Worm (Caenorhabditis elegans) whole organism, late embryonic: ENCODE measurements around the gene trpp-6.

ENCODE experiments used
- C08G9.2 ChIP-seq: sonication (generic microtip); optimal IDR thresholded peaks from 2 replicates; lab custom pipeline; 2016; ENCODE audit warnings: mild to moderate bottlenecking, missing genetic modification characterization, moderate library complexity, missing compliant biosample characterization
- C38D4.7 ChIP-seq: fragments of 200-800 bp; sonication (Bioruptor generic); optimal IDR thresholded peaks from 2 replicates; lab custom pipeline; 2018; ENCODE audit warnings: mild to moderate bottlenecking, missing genetic modification characterization, moderate library complexity, missing compliant biosample characterization
- K09A11.1 ChIP-seq: sonication (generic microtip); optimal IDR thresholded peaks from 2 replicates; lab custom pipeline; 2017; ENCODE audit warnings: antibody characterized with exemption, mild to moderate bottlenecking, missing genetic modification characterization, missing compliant biosample characterization; ENCODE audit not compliant: insufficient read depth
- T23F11.4 ChIP-seq: fragments of 200-800 bp; sonication (Bioruptor generic); optimal IDR thresholded peaks from 2 replicates; lab custom pipeline; 2018; ENCODE audit warnings: mild to moderate bottlenecking, missing genetic modification characterization, missing compliant biosample characterization
- ahr-1 ChIP-seq: sonication (generic microtip); optimal IDR thresholded peaks from 2 replicates; lab custom pipeline; 2016; ENCODE audit warnings: missing genetic modification characterization, missing compliant biosample characterization
- ama-1 ChIP-seq: fragments of 150-350 bp; optimal IDR thresholded peaks from 2 replicates; lab custom pipeline; 2014
- ceh-14 ChIP-seq: sonication (generic microtip); optimal IDR thresholded peaks from 2 replicates; lab custom pipeline; 2016; ENCODE audit warnings: missing genotype, missing genetic modification characterization, missing compliant biosample characterization
- ceh-18 ChIP-seq: sonication (generic microtip); optimal IDR thresholded peaks from 2 replicates; lab custom pipeline; 2016; ENCODE audit warnings: missing genetic modification characterization, missing compliant biosample characterization
- ceh-19 ChIP-seq: fragments of 200-800 bp; sonication (Bioruptor generic); optimal IDR thresholded peaks from 2 replicates; lab custom pipeline; 2018; ENCODE audit warnings: mild to moderate bottlenecking, missing genetic modification characterization, missing compliant biosample characterization
- ceh-2 ChIP-seq: sonication (generic microtip); optimal IDR thresholded peaks from 2 replicates; lab custom pipeline; 2016; ENCODE audit warnings: missing genotype, missing genetic modification characterization, missing compliant biosample characterization
- ceh-30 ChIP-seq: fragments of 150-350 bp; optimal IDR thresholded peaks from 2 replicates; lab custom pipeline; 2014; ENCODE audit warnings: missing biosample characterization, missing genetic modification characterization
- ceh-31 ChIP-seq: sonication (generic microtip); optimal IDR thresholded peaks from 2 replicates; lab custom pipeline; 2016; ENCODE audit warnings: missing genetic modification characterization, missing compliant biosample characterization
- ceh-34 ChIP-seq: sonication (generic microtip); optimal IDR thresholded peaks from 2 replicates; lab custom pipeline; 2016; ENCODE audit warnings: mild to moderate bottlenecking, missing genetic modification characterization, missing compliant biosample characterization
- ceh-45 ChIP-seq: fragments of 200-800 bp; sonication (Bioruptor generic); IDR thresholded peaks from 2 replicates; pipeline ENCODE4 v1.3.6; 2022; ENCODE audit warnings: missing genetic modification reagents, missing genetic modification characterization, missing compliant biosample characterization
- ceh-9 ChIP-seq: sonication (generic microtip); optimal IDR thresholded peaks from 2 replicates; lab custom pipeline; 2016; ENCODE audit warnings: mild to moderate bottlenecking, missing genetic modification characterization, inconsistent platforms, missing compliant biosample characterization
- che-1 ChIP-seq: sonication (generic microtip); optimal IDR thresholded peaks from 2 replicates; lab custom pipeline; 2016; ENCODE audit warnings: mild to moderate bottlenecking, missing genetic modification characterization, missing compliant biosample characterization
- dmd-4 ChIP-seq: sonication (generic microtip); optimal IDR thresholded peaks from 2 replicates; lab custom pipeline; 2016; ENCODE audit warnings: borderline replicate concordance, missing genetic modification characterization, missing compliant biosample characterization
- dve-1 ChIP-seq: sonication (generic microtip); optimal IDR thresholded peaks from 2 replicates; lab custom pipeline; 2017; ENCODE audit warnings: antibody characterized with exemption, mild to moderate bottlenecking, missing genetic modification characterization, missing compliant biosample characterization
- elt-4 ChIP-seq: sonication (generic microtip); optimal IDR thresholded peaks from 2 replicates; lab custom pipeline; 2016; ENCODE audit warnings: missing genetic modification characterization, missing compliant biosample characterization
- ets-4 ChIP-seq: sonication (generic microtip); optimal IDR thresholded peaks from 2 replicates; lab custom pipeline; 2016; ENCODE audit warnings: missing genetic modification characterization, missing compliant biosample characterization
- fkh-6 ChIP-seq: sonication (generic microtip); optimal IDR thresholded peaks from 2 replicates; lab custom pipeline; 2016; ENCODE audit warnings: missing genetic modification characterization, missing compliant biosample characterization
- gmeb-2 ChIP-seq: sonication (generic microtip); optimal IDR thresholded peaks from 2 replicates; lab custom pipeline; 2016; ENCODE audit warnings: missing genetic modification characterization, inconsistent platforms, missing compliant biosample characterization
- hlh-30 ChIP-seq: sonication (generic microtip); optimal IDR thresholded peaks from 2 replicates; lab custom pipeline; 2017; ENCODE audit warnings: antibody characterized with exemption, missing genetic modification characterization, missing compliant biosample characterization; ENCODE audit not compliant: insufficient read depth
- hlh-8 ChIP-seq: sonication (generic microtip); optimal IDR thresholded peaks from 2 replicates; lab custom pipeline; 2016; ENCODE audit warnings: missing genotype, missing genetic modification characterization, missing compliant biosample characterization
- lin-11 ChIP-seq: fragments of 200-800 bp; sonication (Bioruptor generic); optimal IDR thresholded peaks from 2 replicates; lab custom pipeline; 2018; ENCODE audit warnings: mild to moderate bottlenecking, missing genetic modification characterization, missing compliant biosample characterization
- madf-2 ChIP-seq: sonication (generic microtip); optimal IDR thresholded peaks from 2 replicates; lab custom pipeline; 2017; ENCODE audit warnings: missing genetic modification characterization, missing compliant biosample characterization
- mec-3 ChIP-seq: sonication (generic microtip); optimal IDR thresholded peaks from 2 replicates; lab custom pipeline; 2016; ENCODE audit warnings: borderline replicate concordance, missing genetic modification characterization, missing compliant biosample characterization
- nfya-1 ChIP-seq: sonication (generic microtip); optimal IDR thresholded peaks from 2 replicates; lab custom pipeline; 2017; ENCODE audit warnings: missing genetic modification characterization, mild to moderate bottlenecking, missing compliant biosample characterization, antibody characterized with exemption, moderate library complexity
- nhr-11 ChIP-seq: fragments of 150-350 bp; optimal IDR thresholded peaks from 2 replicates; lab custom pipeline; 2014; ENCODE audit warnings: missing biosample characterization, missing genetic modification characterization
- nhr-232 ChIP-seq: sonication (generic microtip); optimal IDR thresholded peaks from 2 replicates; lab custom pipeline; 2016; ENCODE audit warnings: missing genetic modification characterization, missing compliant biosample characterization
- npax-4 ChIP-seq: sonication (generic microtip); optimal IDR thresholded peaks from 2 replicates; lab custom pipeline; 2016; ENCODE audit warnings: missing genetic modification characterization, missing compliant biosample characterization
- odd-2 ChIP-seq: sonication (generic microtip); optimal IDR thresholded peaks from 2 replicates; lab custom pipeline; 2017; ENCODE audit warnings: antibody characterized with exemption, mild to moderate bottlenecking, missing genetic modification characterization, missing compliant biosample characterization
- pat-9 ChIP-seq: fragments of 200-800 bp; sonication (Bioruptor generic); optimal IDR thresholded peaks from 2 replicates; lab custom pipeline; 2018; ENCODE audit warnings: mild to moderate bottlenecking, missing genetic modification characterization, moderate library complexity, missing compliant biosample characterization
- pax-1 ChIP-seq: fragments of 150-350 bp; optimal IDR thresholded peaks from 2 replicates; lab custom pipeline; 2014; ENCODE audit warnings: missing biosample characterization, missing genetic modification characterization
- pha-2 ChIP-seq: sonication (generic microtip); optimal IDR thresholded peaks from 2 replicates; lab custom pipeline; 2017; ENCODE audit warnings: mild to moderate bottlenecking, missing genetic modification characterization, missing compliant biosample characterization
- pha-4 ChIP-seq: fragments of 150-350 bp; optimal IDR thresholded peaks from 2 replicates; lab custom pipeline; 2018; ENCODE audit warnings: missing biosample characterization, missing genetic modification reagents, missing genetic modification characterization
- pros-1 ChIP-seq: fragments of 150-350 bp; optimal IDR thresholded peaks from 2 replicates; lab custom pipeline; 2014; ENCODE audit warnings: missing biosample characterization, missing genetic modification reagents, missing genetic modification characterization
- unc-3 ChIP-seq, 2 experiments: fragments of 200-800 bp in 1 of 2; sonication (Bioruptor generic) in 1 of 2; sonication (generic microtip) in 1 of 2; conservative IDR thresholded peaks in 1 of 2; optimal IDR thresholded peaks in 1 of 2; 2 replicates each; pipeline versions ENCODE4 v1.3.6 to Lab custom; 2016 to 2022; ENCODE audit warnings: missing compliant biosample characterization in 2 of 2, missing genetic modification characterization in 2 of 2, missing genetic modification reagents in 1 of 2
- unc-42 ChIP-seq: sonication (generic microtip); optimal IDR thresholded peaks from 2 replicates; lab custom pipeline; 2016; ENCODE audit warnings: missing genotype, missing genetic modification characterization, missing compliant biosample characterization
- unc-55 ChIP-seq: sonication (generic microtip); optimal IDR thresholded peaks from 2 replicates; lab custom pipeline; 2017; ENCODE audit warnings: missing biosample characterization, missing genetic modification reagents, missing genetic modification characterization
- unc-86 ChIP-seq: sonication (generic microtip); optimal IDR thresholded peaks from 2 replicates; lab custom pipeline; 2016; ENCODE audit warnings: missing genetic modification characterization, missing compliant biosample characterization
- zip-5 ChIP-seq: sonication (generic microtip); optimal IDR thresholded peaks from 2 replicates; lab custom pipeline; 2016; ENCODE audit warnings: missing genetic modification characterization, missing compliant biosample characterization
- ztf-16 ChIP-seq: sonication (generic microtip); optimal IDR thresholded peaks from 2 replicates; lab custom pipeline; 2017; ENCODE audit warnings: missing genetic modification characterization, missing compliant biosample characterization

Gene trpp-6

DNA sequence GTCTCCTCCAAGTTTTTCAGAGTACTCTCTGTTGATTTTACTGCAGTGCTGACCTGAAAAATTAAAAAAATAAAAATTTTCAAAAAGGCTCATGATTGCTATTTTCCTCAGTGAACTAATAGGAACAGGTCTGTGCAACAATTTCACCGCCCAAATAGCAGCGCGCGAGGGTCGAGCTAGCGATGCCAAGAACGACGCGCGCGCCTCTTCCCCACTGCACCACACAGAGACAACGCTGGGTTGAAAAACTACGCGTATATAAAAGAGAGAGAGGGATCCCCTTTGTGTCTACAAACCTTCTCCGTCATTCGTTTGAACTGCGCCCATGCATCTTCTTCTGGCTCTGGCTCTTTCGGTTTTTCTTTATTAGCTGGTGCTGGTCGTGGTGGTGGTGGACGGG, 21.6 kb upstream of the trpp-6 start (continued):
- TF ChIP-seq unc-86 (tag; lab: Kevin White, UChicago) (peak; percentile 95), hlh-8 (tag; lab: Kevin White, UChicago) (peak; percentile 79), ets-4 (tag; lab: Kevin White, UChicago) (peak; percentile 71), K09A11.1 (tag; lab: Kevin White, UChicago) (peak; percentile 61), pha-4 (tag; lab: Kevin White, UChicago) (no peak), C08G9.2 (tag; lab: Kevin White, UChicago) (peak; percentile 88), npax-4 (peak; percentile 90), odd-2 (tag; lab: Kevin White, UChicago) (peak; percentile 43), ceh-14 (tag; lab: Kevin White, UChicago) (peak; percentile 95), lin-11 (peak; percentile 88), unc-3 (GFP tag; conservative IDR thresholded peaks at IDR 0.05; lab: Robert Waterston, UW) (peak; percentile 82), unc-3 (tag; optimal IDR thresholded peaks at IDR 0.05; lab: Kevin White, UChicago) (peak; percentile 90), ceh-18 (tag; lab: Kevin White, UChicago) (peak; percentile 89), pat-9 (tag; lab: Kevin White, UChicago) (peak; percentile 95), ceh-2 (tag; lab: Kevin White, UChicago) (peak; percentile 93), gmeb-2 (tag; lab: Kevin White, UChicago) (peak; percentile 97), ceh-9 (tag; lab: Kevin White, UChicago) (peak; percentile 90), pros-1 (peak; percentile 60), C38D4.7 (GFP tag; lab: Kevin White, UChicago) (peak; percentile 91), pax-1 (no peak), madf-2 (tag; lab: Kevin White, UChicago) (peak; percentile 87), unc-42 (peak; percentile 78), elt-4 (tag; lab: Kevin White, UChicago) (peak; percentile 87), ceh-19 (GFP tag; lab: Kevin White, UChicago) (peak; percentile 96), fkh-6 (peak; percentile 94), ama-1 (lab: Kevin White, UChicago) (no peak), unc-55 (GFP tag; lab: Kevin White, UChicago) (no peak), zip-5 (tag; lab: Kevin White, UChicago) (peak; percentile 74), mec-3 (tag; lab: Kevin White, UChicago) (peak; percentile 69), ceh-45 (GFP tag; lab: Robert Waterston, UW) (peak; percentile 87), ceh-34 (tag; lab: Kevin White, UChicago) (peak; percentile 95), hlh-30 (peak; percentile 42), ahr-1 (tag; lab: Kevin White, UChicago) (peak; percentile 63), che-1 (tag; lab: Kevin White, UChicago) (peak; percentile 91), pha-2 (tag; lab: Kevin White, UChicago) (peak; percentile 80), ztf-16 (tag; lab: Kevin White, UChicago) (peak; percentile 95), dmd-4 (peak; percentile 95), nhr-11 (no peak), ceh-30 (tag; lab: Kevin White, UChicago) (peak; percentile 38), T23F11.4 (GFP tag; lab: Kevin White, UChicago) (peak; percentile 93)

DNA sequence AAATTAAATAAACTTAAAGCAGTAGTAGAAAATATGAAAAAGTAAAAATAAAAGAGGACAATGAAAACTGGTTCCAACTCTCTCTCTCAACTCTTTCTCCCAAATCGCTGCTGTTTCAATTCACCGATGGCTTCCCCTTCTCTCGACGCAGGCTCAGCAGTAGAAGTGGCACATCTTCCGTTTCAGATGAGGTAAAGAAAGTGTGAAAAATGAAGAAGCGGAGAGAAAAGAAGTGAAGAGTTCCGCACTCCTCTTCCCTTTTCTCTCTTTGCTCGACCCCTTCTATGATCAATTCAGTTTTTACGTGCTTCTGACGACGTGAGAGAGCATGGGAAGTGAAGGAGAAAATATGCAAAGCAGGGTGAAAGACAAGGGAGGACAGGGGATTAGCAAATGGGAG, 17.4 kb upstream of the trpp-6 start:
- TF ChIP-seq dve-1 (tag; lab: Kevin White, UChicago) (no peak), nfya-1 (tag; lab: Kevin White, UChicago) (peak; percentile 28), unc-42 (peak; percentile 62), ceh-31 (peak; percentile 30), pax-1 (no peak), nhr-232 (tag; lab: Kevin White, UChicago) (no peak)
